Fruit fly (Drosophila melanogaster): ENCODE measurements around the gene CG13901.

dm6 chr3L:885006-885405, 47.4 kb upstream of the CG13901 start:
- no peak for TF ChIP-seq usp (GFP tag; optimal IDR thresholded peaks at IDR 0.05)
- TF ChIP-seq pan (optimal IDR thresholded peaks at IDR 0.05) = no peak
- no peak for TF ChIP-seq psq (optimal IDR thresholded peaks at IDR 0.05)
- no peak for TF ChIP-seq EcR (GFP tag; optimal IDR thresholded peaks at IDR 0.05)
